Worm (Caenorhabditis elegans): ENCODE measurements around the gene ascc-1.

Gene ascc-1

DNA sequence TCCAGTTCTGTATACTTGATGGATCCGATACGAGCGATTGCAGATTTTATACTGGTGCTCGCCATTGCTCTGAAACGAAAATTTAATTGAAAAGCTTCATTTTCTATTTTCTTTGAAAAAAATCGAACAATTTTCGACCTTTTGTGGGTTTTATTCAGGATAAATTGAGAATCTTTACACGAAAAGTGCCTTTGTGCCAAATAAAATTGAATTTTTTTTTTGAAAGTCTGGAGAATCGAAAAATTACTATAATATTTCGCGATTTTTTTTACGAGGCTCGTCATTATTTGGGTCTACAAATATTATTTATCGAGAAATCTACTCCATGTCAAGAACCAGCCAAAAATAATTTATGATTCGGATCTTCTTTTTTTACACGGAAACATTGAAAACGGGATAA is 15.6 kb upstream of the ascc-1 start, which contains the start of gene F23F1.10:
F23F1.10 (minus strand) TSS at position 69 of the 400 bp plus-strand sequence.
- TF ChIP-seq ama-1 (optimal IDR thresholded peaks at IDR 0.05) (no peak), elt-3 (tag; optimal IDR thresholded peaks at IDR 0.05) (no peak), R02D3.7 (tag; optimal IDR thresholded peaks at IDR 0.05) (no peak), mdl-1 (tag; optimal IDR thresholded peaks at IDR 0.05) (no peak), fkh-10 (GFP tag; optimal IDR thresholded peaks at IDR 0.05) (no peak), daf-12 (tag; optimal IDR thresholded peaks at IDR 0.05) (no peak), nhr-237 (tag; optimal IDR thresholded peaks at IDR 0.05) (no peak), elt-2 (tag; optimal IDR thresholded peaks at IDR 0.05) (no peak), nhr-25 (tag; optimal IDR thresholded peaks at IDR 0.05) (no peak), ceh-82 (tag; optimal IDR thresholded peaks at IDR 0.05) (no peak), nhr-28 (tag; optimal IDR thresholded peaks at IDR 0.05) (no peak), mml-1 (tag; optimal IDR thresholded peaks at IDR 0.05) (no peak), aly-2 (tag; optimal IDR thresholded peaks at IDR 0.05) (no peak), jun-1 (tag; optimal IDR thresholded peaks at IDR 0.05) (no peak), unc-62 (GFP tag; optimal IDR thresholded peaks at IDR 0.05) (no peak)

DNA sequence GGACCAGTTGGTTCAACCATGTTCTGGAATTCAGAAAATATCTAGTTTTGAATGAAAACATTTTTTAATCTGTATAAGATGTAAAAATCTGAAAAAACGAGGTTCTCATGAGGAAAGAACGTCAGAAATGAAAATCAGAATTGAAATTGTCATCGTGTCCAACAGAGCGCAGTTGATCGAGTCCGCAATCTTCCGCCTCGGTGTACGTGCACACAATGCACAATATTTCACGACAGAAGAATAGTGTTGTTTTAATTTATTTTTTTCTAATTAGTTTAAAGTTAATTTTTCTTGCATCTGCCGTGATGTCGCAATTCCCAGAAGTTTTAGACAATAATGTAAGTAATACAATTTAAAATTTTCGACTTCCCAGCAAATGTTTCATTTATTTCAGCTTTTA is 13.8 kb upstream of the ascc-1 start, which contains the start of gene nfyc-1:
nfyc-1 (plus strand) TSS at position 268 of the 400 bp plus-strand sequence.
- TF ChIP-seq lin-39 (tag; optimal IDR thresholded peaks at IDR 0.05) (peak; percentile 65), lsy-12 (tag; optimal IDR thresholded peaks at IDR 0.05) (no peak), ztf-4 (tag; optimal IDR thresholded peaks at IDR 0.05) (no peak), nfya-1 (tag; optimal IDR thresholded peaks at IDR 0.05; ENCODE audit: insufficient read depth) (peak; percentile 65), pha-4 (tag; optimal IDR thresholded peaks at IDR 0.05) (peak; percentile 84), hmg-11 (tag; optimal IDR thresholded peaks at IDR 0.05) (peak; percentile 79), nhr-25 (tag; optimal IDR thresholded peaks at IDR 0.05) (peak; percentile 42), lin-15B (tag; optimal IDR thresholded peaks at IDR 0.05) (peak; percentile 90), snpc-4 (tag; optimal IDR thresholded peaks at IDR 0.05) (peak; percentile 27), skn-1 (tag; optimal IDR thresholded peaks at IDR 0.05) (peak; percentile 99), egl-5 (tag; optimal IDR thresholded peaks at IDR 0.05) (peak; percentile 72), nhr-23 (tag; optimal IDR thresholded peaks at IDR 0.05) (peak; percentile 65), nhr-28 (tag; optimal IDR thresholded peaks at IDR 0.05) (no peak)

DNA sequence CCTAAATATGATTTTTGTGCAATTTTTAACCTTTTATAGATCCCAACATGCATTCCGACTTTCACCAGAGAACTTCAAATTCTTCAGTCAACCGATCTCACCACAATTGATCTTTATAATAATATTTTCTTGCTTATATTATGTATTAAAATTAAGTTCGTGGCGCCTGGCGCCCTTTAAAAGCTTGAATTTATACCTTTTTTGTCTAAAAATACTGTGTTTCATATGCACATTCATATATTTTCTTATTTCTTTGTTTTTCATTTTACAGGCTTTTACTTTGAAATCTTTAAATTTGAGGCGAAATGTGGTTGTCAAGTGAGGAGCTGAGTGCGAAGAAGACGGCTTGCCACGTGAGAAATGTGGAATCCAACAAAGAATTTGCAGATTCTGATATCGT is 12.7 kb upstream of the ascc-1 start, which contains the start of gene rpoa-49:
rpoa-49 (plus strand) TSS at position 301 of the 400 bp plus-strand sequence.
- TF ChIP-seq ama-1 (optimal IDR thresholded peaks at IDR 0.05) (no peak), tbx-2 (tag; optimal IDR thresholded peaks at IDR 0.05) (no peak), nhr-67 (tag; optimal IDR thresholded peaks at IDR 0.05) (no peak), ceh-28 (tag; optimal IDR thresholded peaks at IDR 0.05) (no peak), lsy-12 (tag; optimal IDR thresholded peaks at IDR 0.05) (no peak), fos-1 (tag; optimal IDR thresholded peaks at IDR 0.05) (no peak), ZK546.5 (tag; optimal IDR thresholded peaks at IDR 0.05) (no peak), ceh-9 (tag; optimal IDR thresholded peaks at IDR 0.05) (no peak), nhr-11 (tag; optimal IDR thresholded peaks at IDR 0.05) (no peak), ztf-4 (tag; optimal IDR thresholded peaks at IDR 0.05) (no peak), sea-2 (GFP tag; optimal IDR thresholded peaks at IDR 0.05) (no peak), elt-3 (tag; optimal IDR thresholded peaks at IDR 0.05) (no peak), unc-39 (tag; optimal IDR thresholded peaks at IDR 0.05) (no peak), snpc-4 (tag; optimal IDR thresholded peaks at IDR 0.05) (no peak), nhr-43 (tag; optimal IDR thresholded peaks at IDR 0.05; ENCODE audit: poor library complexity, severe bottlenecking) (no peak), elt-1 (tag; optimal IDR thresholded peaks at IDR 0.05) (no peak), ceh-16 (tag; optimal IDR thresholded peaks at IDR 0.05) (no peak), skn-1 (tag; optimal IDR thresholded peaks at IDR 0.05) (no peak), nhr-76 (tag; optimal IDR thresholded peaks at IDR 0.05) (no peak), mml-1 (tag; optimal IDR thresholded peaks at IDR 0.05) (no peak)

DNA sequence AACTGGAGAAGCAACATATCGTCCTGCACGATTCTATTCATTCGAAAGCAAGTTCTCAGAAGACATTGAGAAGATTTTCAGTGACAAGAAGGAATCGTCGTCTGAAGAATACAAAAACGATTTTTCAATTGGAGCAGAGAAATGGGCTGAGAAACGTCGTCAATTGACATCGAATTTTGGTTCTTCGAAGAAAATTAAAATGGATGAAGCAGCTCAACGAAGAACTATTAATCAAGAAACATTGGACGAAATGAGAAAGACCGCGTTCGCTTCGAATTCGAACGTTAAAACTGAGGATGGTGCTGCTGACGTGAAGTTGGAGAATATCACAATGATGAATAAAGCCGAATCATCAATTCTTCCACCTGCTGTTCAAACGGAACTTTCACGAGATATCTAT is 11.4 kb upstream of the ascc-1 start, which contains the start of gene rpt-4:
rpt-4 (minus strand) TSS at position 101 of the 400 bp plus-strand sequence.
- TF ChIP-seq lsy-12 (tag; optimal IDR thresholded peaks at IDR 0.05) (no peak), skn-1 (tag; optimal IDR thresholded peaks at IDR 0.05) (no peak), fkh-10 (GFP tag; optimal IDR thresholded peaks at IDR 0.05) (no peak), ceh-16 (tag; optimal IDR thresholded peaks at IDR 0.05) (no peak), ceh-28 (tag; optimal IDR thresholded peaks at IDR 0.05) (no peak), elt-1 (tag; optimal IDR thresholded peaks at IDR 0.05) (no peak), hmg-11 (tag; optimal IDR thresholded peaks at IDR 0.05) (no peak), ceh-9 (tag; optimal IDR thresholded peaks at IDR 0.05) (no peak), egl-27 (tag; optimal IDR thresholded peaks at IDR 0.05) (no peak), elt-2 (tag; optimal IDR thresholded peaks at IDR 0.05) (no peak), nhr-67 (tag; optimal IDR thresholded peaks at IDR 0.05) (no peak), nhr-28 (tag; optimal IDR thresholded peaks at IDR 0.05) (no peak), unc-39 (tag; optimal IDR thresholded peaks at IDR 0.05) (no peak)
